Worm (Caenorhabditis elegans) whole organism, late embryonic: ENCODE measurements around the gene H23N18.6.
"Not testable (repeated sequence)": the region's sequence is repeated elsewhere in the genome, so short reads cannot be mapped to it uniquely, and the experiment has no call there.

Experiments used
- C08G9.2 ChIP-seq: sonication (generic microtip); optimal IDR thresholded peaks from 2 replicates; lab custom pipeline; 2016; ENCODE audit warnings: mild to moderate bottlenecking, missing genetic modification characterization, moderate library complexity, missing compliant biosample characterization
- C38D4.7 ChIP-seq: fragments of 200-800 bp; sonication (Bioruptor generic); optimal IDR thresholded peaks from 2 replicates; lab custom pipeline; 2018; ENCODE audit warnings: mild to moderate bottlenecking, missing genetic modification characterization, moderate library complexity, missing compliant biosample characterization
- ahr-1 ChIP-seq: sonication (generic microtip); optimal IDR thresholded peaks from 2 replicates; lab custom pipeline; 2016; ENCODE audit warnings: missing genetic modification characterization, missing compliant biosample characterization
- ceh-19 ChIP-seq: fragments of 200-800 bp; sonication (Bioruptor generic); optimal IDR thresholded peaks from 2 replicates; lab custom pipeline; 2018; ENCODE audit warnings: mild to moderate bottlenecking, missing genetic modification characterization, missing compliant biosample characterization
- ceh-22 ChIP-seq: sonication (generic microtip); optimal IDR thresholded peaks from 2 replicates; lab custom pipeline; 2017; ENCODE audit warnings: missing biosample characterization, missing genetic modification characterization
- ceh-34 ChIP-seq: sonication (generic microtip); optimal IDR thresholded peaks from 2 replicates; lab custom pipeline; 2016; ENCODE audit warnings: mild to moderate bottlenecking, missing genetic modification characterization, missing compliant biosample characterization
- ceh-48 ChIP-seq: sonication (generic microtip); optimal IDR thresholded peaks from 2 replicates; lab custom pipeline; 2016; ENCODE audit warnings: missing genetic modification characterization, inconsistent platforms, missing compliant biosample characterization
- ceh-9 ChIP-seq: sonication (generic microtip); optimal IDR thresholded peaks from 2 replicates; lab custom pipeline; 2016; ENCODE audit warnings: mild to moderate bottlenecking, missing genetic modification characterization, inconsistent platforms, missing compliant biosample characterization
- elt-2 ChIP-seq: sonication (generic microtip); optimal IDR thresholded peaks from 2 replicates; lab custom pipeline; 2016; ENCODE audit warnings: missing genetic modification reagents, missing genetic modification characterization, missing compliant biosample characterization
- elt-4 ChIP-seq: sonication (generic microtip); optimal IDR thresholded peaks from 2 replicates; lab custom pipeline; 2016; ENCODE audit warnings: missing genetic modification characterization, missing compliant biosample characterization
- eyg-1 ChIP-seq: sonication (generic microtip); optimal IDR thresholded peaks from 2 replicates; lab custom pipeline; 2016; ENCODE audit warnings: missing genotype, missing genetic modification characterization, missing compliant biosample characterization
- gmeb-2 ChIP-seq: sonication (generic microtip); optimal IDR thresholded peaks from 2 replicates; lab custom pipeline; 2016; ENCODE audit warnings: missing genetic modification characterization, inconsistent platforms, missing compliant biosample characterization
- hlh-13 ChIP-seq: fragments of 200-800 bp; sonication (Bioruptor generic); optimal IDR thresholded peaks from 2 replicates; lab custom pipeline; 2018; ENCODE audit warnings: mild to moderate bottlenecking, missing genetic modification characterization, missing compliant biosample characterization
- hlh-15 ChIP-seq: sonication (generic microtip); optimal IDR thresholded peaks from 2 replicates; lab custom pipeline; 2016; ENCODE audit warnings: missing genetic modification characterization, missing compliant biosample characterization
- hlh-6 ChIP-seq: sonication (generic microtip); optimal IDR thresholded peaks from 2 replicates; lab custom pipeline; 2016; ENCODE audit warnings: missing genotype, missing genetic modification characterization, missing compliant biosample characterization
- lin-11 ChIP-seq: fragments of 200-800 bp; sonication (Bioruptor generic); optimal IDR thresholded peaks from 2 replicates; lab custom pipeline; 2018; ENCODE audit warnings: mild to moderate bottlenecking, missing genetic modification characterization, missing compliant biosample characterization
- mec-3 ChIP-seq: sonication (generic microtip); optimal IDR thresholded peaks from 2 replicates; lab custom pipeline; 2016; ENCODE audit warnings: borderline replicate concordance, missing genetic modification characterization, missing compliant biosample characterization
- nhr-11 ChIP-seq: fragments of 150-350 bp; optimal IDR thresholded peaks from 2 replicates; lab custom pipeline; 2014; ENCODE audit warnings: missing biosample characterization, missing genetic modification characterization
- nhr-232 ChIP-seq: sonication (generic microtip); optimal IDR thresholded peaks from 2 replicates; lab custom pipeline; 2016; ENCODE audit warnings: missing genetic modification characterization, missing compliant biosample characterization
- pat-9 ChIP-seq: fragments of 200-800 bp; sonication (Bioruptor generic); optimal IDR thresholded peaks from 2 replicates; lab custom pipeline; 2018; ENCODE audit warnings: mild to moderate bottlenecking, missing genetic modification characterization, moderate library complexity, missing compliant biosample characterization
- pax-1 ChIP-seq: fragments of 150-350 bp; optimal IDR thresholded peaks from 2 replicates; lab custom pipeline; 2014; ENCODE audit warnings: missing biosample characterization, missing genetic modification characterization
- pha-4 ChIP-seq: fragments of 150-350 bp; optimal IDR thresholded peaks from 2 replicates; lab custom pipeline; 2018; ENCODE audit warnings: missing biosample characterization, missing genetic modification reagents, missing genetic modification characterization
- pros-1 ChIP-seq: fragments of 150-350 bp; optimal IDR thresholded peaks from 2 replicates; lab custom pipeline; 2014; ENCODE audit warnings: missing biosample characterization, missing genetic modification reagents, missing genetic modification characterization
- ref-2 ChIP-seq: sonication (generic microtip); optimal IDR thresholded peaks from 2 replicates; lab custom pipeline; 2016; ENCODE audit warnings: missing genetic modification characterization, missing compliant biosample characterization
- tbx-7 ChIP-seq: sonication (generic microtip); optimal IDR thresholded peaks from 2 replicates; lab custom pipeline; 2016; ENCODE audit warnings: missing genotype, missing genetic modification characterization, missing compliant biosample characterization
- ttx-3 ChIP-seq: sonication (generic microtip); optimal IDR thresholded peaks from 2 replicates; lab custom pipeline; 2016; ENCODE audit warnings: missing genetic modification reagents, missing genetic modification characterization, missing compliant biosample characterization
- unc-3 ChIP-seq, 2 experiments: fragments of 200-800 bp in 1 of 2; sonication (Bioruptor generic) in 1 of 2; sonication (generic microtip) in 1 of 2; conservative IDR thresholded peaks in 1 of 2; optimal IDR thresholded peaks in 1 of 2; 2 replicates each; pipeline versions ENCODE4 v1.3.6 to Lab custom; 2016 to 2022; ENCODE audit warnings: missing compliant biosample characterization in 2 of 2, missing genetic modification characterization in 2 of 2, missing genetic modification reagents in 1 of 2
- unc-86 ChIP-seq: sonication (generic microtip); optimal IDR thresholded peaks from 2 replicates; lab custom pipeline; 2016; ENCODE audit warnings: missing genetic modification characterization, missing compliant biosample characterization
- zip-5 ChIP-seq: sonication (generic microtip); optimal IDR thresholded peaks from 2 replicates; lab custom pipeline; 2016; ENCODE audit warnings: missing genetic modification characterization, missing compliant biosample characterization

Gene H23N18.6

DNA sequence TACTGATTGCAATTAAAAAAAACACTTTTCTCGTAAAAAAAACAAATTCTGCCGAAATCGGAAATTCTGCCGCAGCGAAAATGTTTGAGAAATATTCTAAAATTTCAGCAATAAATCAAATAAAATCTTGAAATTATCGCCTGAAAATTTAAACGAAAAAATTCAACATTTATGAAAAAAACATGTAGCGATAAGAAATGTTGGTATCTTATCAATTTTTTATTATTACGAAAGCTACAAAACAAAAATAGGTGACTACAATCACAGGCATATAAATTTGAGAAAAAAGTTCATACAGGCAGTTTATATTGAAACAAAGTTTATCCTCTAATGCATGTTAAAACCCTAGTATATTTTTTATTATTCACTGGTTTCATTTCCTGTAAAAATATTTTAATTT, 8.9 kb downstream of the H23N18.6 start, which contains the start of gene ugt-14:
TSS of gene ugt-14 (plus strand) at position 301 of the 400 bp plus-strand sequence.
- TF ChIP-seq eyg-1 (tag; lab: Kevin White, UChicago), result no peak
- TF ChIP-seq unc-3 (GFP tag; conservative IDR thresholded peaks at IDR 0.05; lab: Robert Waterston, UW), result no peak
- TF ChIP-seq unc-3 (tag; optimal IDR thresholded peaks at IDR 0.05; lab: Kevin White, UChicago), result no peak
- TF ChIP-seq gmeb-2 (tag; lab: Kevin White, UChicago), result no peak

DNA sequence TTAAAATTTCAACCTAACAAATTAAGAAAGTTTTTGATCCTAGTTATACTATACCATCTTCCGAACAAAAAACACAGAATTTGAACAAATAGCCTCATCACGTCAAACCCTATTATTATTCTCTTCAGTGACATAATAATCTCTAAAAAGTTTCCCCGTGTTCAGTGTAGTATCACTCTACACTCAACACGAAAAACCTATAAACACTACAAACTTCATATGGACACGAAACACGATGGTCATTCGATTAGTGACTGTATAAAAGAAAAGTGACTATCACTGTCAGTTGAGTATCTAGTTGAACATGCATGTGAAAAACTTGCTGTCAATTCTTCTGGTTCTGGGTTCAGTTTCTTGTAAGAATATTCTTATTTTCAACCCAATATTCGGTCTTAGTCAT, 11.2 kb downstream of the H23N18.6 start, which contains the start of gene ugt-8:
TSS of gene ugt-8 (plus strand) at position 235 of the 400 bp plus-strand sequence.
- TF ChIP-seq pat-9 (no peak), pros-1 (tag; lab: Kevin White, UChicago) (no peak), hlh-6 (tag; lab: Kevin White, UChicago) (no peak), ceh-48 (tag; lab: Kevin White, UChicago) (no peak), pha-4 (tag; lab: Kevin White, UChicago) (no peak), nhr-232 (tag; lab: Kevin White, UChicago) (no peak), C08G9.2 (tag; lab: Kevin White, UChicago) (no peak), ceh-19 (GFP tag; lab: Kevin White, UChicago) (no peak), C38D4.7 (GFP tag; lab: Kevin White, UChicago) (no peak), nhr-11 (tag; lab: Kevin White, UChicago) (no peak), ahr-1 (tag; lab: Kevin White, UChicago) (no peak), elt-4 (tag; lab: Kevin White, UChicago) (no peak), ceh-9 (tag; lab: Kevin White, UChicago) (no peak), ref-2 (tag; lab: Kevin White, UChicago) (no peak)

DNA sequence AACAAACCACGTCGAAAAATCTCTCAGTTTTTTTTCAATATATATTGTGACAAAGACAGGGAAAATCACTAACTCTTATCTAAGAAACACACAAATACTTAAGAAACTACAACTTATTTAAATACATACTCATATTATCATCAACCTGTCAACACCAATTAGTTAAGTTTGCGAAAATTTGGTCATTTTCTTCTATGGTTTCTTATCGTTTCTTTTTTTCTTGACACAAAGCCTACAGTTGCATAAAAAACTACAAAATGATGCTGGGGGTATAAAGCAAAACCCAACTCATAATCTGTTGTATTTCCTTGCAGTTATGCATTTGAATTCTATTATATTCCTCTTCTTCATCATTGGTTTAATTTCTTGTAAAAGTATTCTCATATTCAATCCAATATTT, 13.8 kb downstream of the H23N18.6 start, which contains the start of gene ugt-67:
TSS of gene ugt-67 (plus strand) at position 301 of the 400 bp plus-strand sequence.
- no peak for TF ChIP-seq mec-3 (tag; lab: Kevin White, UChicago)
- no peak for TF ChIP-seq ceh-22
- TF ChIP-seq ttx-3, result no peak
- no peak for TF ChIP-seq lin-11 (tag; lab: Kevin White, UChicago)
- no peak for TF ChIP-seq nhr-232 (tag; lab: Kevin White, UChicago)
- TF ChIP-seq hlh-13 (GFP tag; lab: Kevin White, UChicago), result no peak
- no peak for TF ChIP-seq zip-5
- no peak for TF ChIP-seq tbx-7 (tag; lab: Kevin White, UChicago)

DNA sequence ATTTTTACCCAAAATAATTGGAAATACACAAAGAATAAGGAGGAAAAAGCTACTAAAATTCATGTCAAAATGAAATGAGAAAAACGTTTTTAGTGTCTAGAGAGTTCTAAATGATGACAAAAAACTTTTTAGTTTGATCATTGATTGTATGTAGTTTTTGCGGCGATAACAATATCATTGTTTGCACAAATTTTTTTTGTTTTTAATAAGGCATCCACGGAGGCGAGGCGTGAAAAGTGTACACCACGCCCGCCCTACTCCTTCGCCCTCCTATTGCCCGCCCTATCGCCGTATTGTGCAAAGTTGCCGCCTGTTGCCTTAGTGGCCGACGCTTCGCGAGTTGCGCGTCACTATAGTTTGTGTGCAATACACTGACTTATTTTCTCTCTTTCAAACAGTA, 14.9 kb downstream of the H23N18.6 start, which contains the start of gene ugt-10:
TSS of gene ugt-10 (minus strand) at position 101 of the 400 bp plus-strand sequence.
- TF ChIP-seq hlh-15, unc-86, pax-1 (tag; lab: Kevin White, UChicago): not testable (repeated sequence)

DNA sequence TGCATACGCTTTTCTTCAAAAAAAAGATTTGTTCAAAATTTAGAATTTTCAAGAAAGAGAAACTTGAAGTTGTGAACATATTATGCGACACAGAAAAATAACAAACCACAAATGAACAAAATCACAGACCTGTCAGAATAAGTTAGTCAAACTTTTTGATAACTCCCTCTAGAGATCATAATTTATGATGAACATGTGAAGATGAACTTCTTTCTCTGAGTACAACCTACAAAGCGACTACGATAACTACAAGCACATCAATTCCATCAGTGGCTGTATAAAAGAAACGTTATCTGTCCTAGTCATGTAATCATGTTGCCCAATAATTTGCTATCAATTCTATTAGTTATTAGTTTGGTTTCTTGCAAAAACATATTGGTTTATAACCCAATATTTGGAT, 19.1 kb downstream of the H23N18.6 start, which contains the start of gene ugt-9:
TSS of gene ugt-9 (plus strand) at position 305 of the 400 bp plus-strand sequence.
- peak; percentile 62 for TF ChIP-seq elt-2
- no peak for TF ChIP-seq ceh-9 (tag; lab: Kevin White, UChicago)

DNA sequence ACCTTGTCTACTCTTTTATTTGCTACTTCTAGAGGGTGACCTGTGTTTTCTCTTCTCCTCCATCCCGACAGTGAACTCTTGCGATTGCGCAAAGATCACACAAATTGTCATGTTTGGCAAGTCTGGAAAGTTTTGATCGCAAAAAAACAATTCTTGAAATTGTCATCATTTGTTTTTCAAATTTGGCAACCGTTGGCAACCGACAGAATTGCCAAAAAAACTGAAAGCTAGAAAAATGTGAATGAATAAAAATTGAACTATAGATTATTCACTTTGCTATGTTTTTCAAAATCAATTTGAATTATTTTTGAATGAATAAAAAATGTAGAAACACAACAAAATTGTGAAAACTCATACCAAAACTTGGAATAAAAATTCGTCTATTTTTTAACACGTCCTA, 19.9 kb downstream of the H23N18.6 start, which contains the start of gene ugt-11:
TSS of gene ugt-11 (minus strand) at position 101 of the 400 bp plus-strand sequence.
- TF ChIP-seq lin-11 (tag; lab: Kevin White, UChicago), result no peak
- no peak for TF ChIP-seq gmeb-2 (tag; lab: Kevin White, UChicago)
- no peak for TF ChIP-seq ceh-34 (tag; lab: Kevin White, UChicago)
- TF ChIP-seq, all 69 proteins: peak for 0
